Fruit fly (Drosophila melanogaster): ENCODE measurements around the gene CG14969.

Gene CG14969

dm6 chr3L:3300345-3300744, 34.4 kb downstream of the CG14969 start (continued):
- TF ChIP-seq jing (GFP tag; optimal IDR thresholded peaks at IDR 0.05): no peak
- peak; percentile 75; the same call in 1 of the 2 replicates for TF ChIP-seq chm (GFP tag; IDR thresholded peaks at IDR 0.05)
- TF ChIP-seq CG1647 (GFP tag; optimal IDR thresholded peaks at IDR 0.05): peak; percentile 6
- peak; percentile 29 for TF ChIP-seq CG1602 (GFP tag; optimal IDR thresholded peaks at IDR 0.05)
- TF ChIP-seq D (optimal IDR thresholded peaks at IDR 0.05): no peak
- peak; percentile 53 for TF ChIP-seq D (GFP tag; optimal IDR thresholded peaks at IDR 0.05)
- TF ChIP-seq CG6689 (GFP tag; IDR thresholded peaks at IDR 0.05): peak; percentile 77
- TF ChIP-seq slou (GFP tag; optimal IDR thresholded peaks at IDR 0.05): no peak
- no peak for TF ChIP-seq br (optimal IDR thresholded peaks at IDR 0.05)
- TF ChIP-seq CG4328 (GFP tag; optimal IDR thresholded peaks at IDR 0.05): no peak
- peak; percentile 33 for TF ChIP-seq Chrac-16 (GFP tag; optimal IDR thresholded peaks at IDR 0.05)
- peak; percentile 66 for TF ChIP-seq slp2 (GFP tag; optimal IDR thresholded peaks at IDR 0.05)
- no peak for TF ChIP-seq CG34376 (GFP tag; optimal IDR thresholded peaks at IDR 0.05)
- no peak for TF ChIP-seq sna (GFP tag; IDR thresholded peaks at IDR 0.05; ENCODE audit: partially characterized antibody)
- TF ChIP-seq CG17829 (tag; optimal IDR thresholded peaks at IDR 0.05): peak; percentile 41
- peak; percentile 22 for TF ChIP-seq MTF-1 (GFP tag; optimal IDR thresholded peaks at IDR 0.05; ENCODE audit: borderline replicate concordance)
- peak; percentile 7 for TF ChIP-seq CG12659 (GFP tag; optimal IDR thresholded peaks at IDR 0.05)
- no peak for TF ChIP-seq schlank (tag; optimal IDR thresholded peaks at IDR 0.05)
- peak; percentile 66 for TF ChIP-seq slbo (GFP tag; IDR thresholded peaks at IDR 0.05)
- TF ChIP-seq CG16779 (GFP tag; IDR thresholded peaks at IDR 0.05): no peak
- TF ChIP-seq CG17359 (tag; optimal IDR thresholded peaks at IDR 0.05): peak; percentile 84
- no peak for TF ChIP-seq Side (GFP tag; optimal IDR thresholded peaks at IDR 0.05)
- no peak for TF ChIP-seq CG8765 (GFP tag; IDR thresholded peaks at IDR 0.05)
- TF ChIP-seq CG7357 (GFP tag; IDR thresholded peaks at IDR 0.05): peak; percentile 30; the same call in 1 of the 3 replicates
- TF ChIP-seq jigr1 (GFP tag; IDR thresholded peaks at IDR 0.05): no peak
- TF ChIP-seq row (GFP tag; IDR thresholded peaks at IDR 0.05): peak; percentile 73
- TF ChIP-seq HLHmδ (GFP tag; optimal IDR thresholded peaks at IDR 0.05): no peak
- peak; percentile 55; the same call in 1 of the 2 replicates for TF ChIP-seq CG11696 (GFP tag; IDR thresholded peaks at IDR 0.05)
- TF ChIP-seq chinmo (GFP tag; IDR thresholded peaks at IDR 0.05; ENCODE audit: partially characterized antibody): no peak
- no peak for TF ChIP-seq CG6765 (GFP tag; optimal IDR thresholded peaks at IDR 0.05)
- TF ChIP-seq fru (optimal IDR thresholded peaks at IDR 0.05): no peak
- TF ChIP-seq CG17802 (tag; optimal IDR thresholded peaks at IDR 0.05): peak; percentile 4
- peak; percentile 55 for TF ChIP-seq CG14441 (GFP tag; IDR thresholded peaks at IDR 0.05)
- peak; percentile 15 for TF ChIP-seq chn (GFP tag; optimal IDR thresholded peaks at IDR 0.05)
- TF ChIP-seq danr (GFP tag; IDR thresholded peaks at IDR 0.05): 0 out of 2 replicates have a peak, but pooled peaks have one; percentile 20
- no peak for TF ChIP-seq Dip3 (GFP tag; optimal IDR thresholded peaks at IDR 0.05)
- TF ChIP-seq CG2120 (GFP tag; optimal IDR thresholded peaks at IDR 0.05): no peak
- TF ChIP-seq CG14050 (GFP tag; IDR thresholded peaks at IDR 0.05): peak; percentile 61
- no peak for TF ChIP-seq cas (GFP tag; IDR thresholded peaks at IDR 0.05)
- TF ChIP-seq Ravus (GFP tag; IDR thresholded peaks at IDR 0.05): peak; percentile 9; the same call in 1 of the 2 replicates
- peak; percentile 72 for TF ChIP-seq tgo (GFP tag; IDR thresholded peaks at IDR 0.05)
- peak; percentile 1 for TF ChIP-seq Mes4 (GFP tag; optimal IDR thresholded peaks at IDR 0.05)
- TF ChIP-seq ab (GFP tag; optimal IDR thresholded peaks at IDR 0.05): no peak
- no peak for TF ChIP-seq Usf (GFP tag; optimal IDR thresholded peaks at IDR 0.05)
- TF ChIP-seq CG12104 (GFP tag; optimal IDR thresholded peaks at IDR 0.05): no peak
- TF ChIP-seq Atf6 (GFP tag; IDR thresholded peaks at IDR 0.05): peak; percentile 57; the same call in 1 of the 2 replicates
- TF ChIP-seq lbe (GFP tag; optimal IDR thresholded peaks at IDR 0.05): no peak
- no peak for TF ChIP-seq CG15696 (tag; optimal IDR thresholded peaks at IDR 0.05)
- TF ChIP-seq CG14965 (GFP tag; optimal IDR thresholded peaks at IDR 0.05; ENCODE audit: borderline replicate concordance): peak; percentile 31
- TF ChIP-seq cwo (GFP tag; optimal IDR thresholded peaks at IDR 0.05): peak; percentile 29
- no peak for TF ChIP-seq Sry-β (GFP tag; optimal IDR thresholded peaks at IDR 0.05)
- TF ChIP-seq bigmax (GFP tag; optimal IDR thresholded peaks at IDR 0.05): no peak
- TF ChIP-seq wor (GFP tag; IDR thresholded peaks at IDR 0.05): peak; percentile 53
